Worm (Caenorhabditis elegans) whole organism, L1 larva: ENCODE measurements around the gene abcf-2.

ENCODE experiments used
- C04F5.9 ChIP-seq: sonication (generic microtip); optimal IDR thresholded peaks from 2 replicates; lab custom pipeline; 2016; ENCODE audit warnings: missing genetic modification characterization, missing compliant biosample characterization
- C16A3.4 ChIP-seq: fragments of 150-350 bp; optimal IDR thresholded peaks from 2 replicates; lab custom pipeline; 2014; ENCODE audit warnings: missing biosample characterization, missing genetic modification characterization
- C34B4.2 ChIP-seq: sonication (generic microtip); optimal IDR thresholded peaks from 2 replicates; lab custom pipeline; 2017; ENCODE audit warnings: mild to moderate bottlenecking, missing genetic modification characterization, missing compliant biosample characterization
- F16B12.6 ChIP-seq: fragments of 150-350 bp; optimal IDR thresholded peaks from 2 replicates; lab custom pipeline; 2014; ENCODE audit warnings: missing biosample characterization, missing genetic modification characterization
- Y116A8C.19 ChIP-seq: sonication (generic microtip); optimal IDR thresholded peaks from 2 replicates; lab custom pipeline; 2016; ENCODE audit warnings: missing compliant biosample characterization, missing genetic modification characterization, borderline replicate concordance
- alr-1 ChIP-seq: fragments of 200-800 bp; sonication (Bioruptor generic); optimal IDR thresholded peaks from 2 replicates; lab custom pipeline; 2018; ENCODE audit warnings: borderline replicate concordance, mild to moderate bottlenecking, missing genetic modification characterization, missing compliant biosample characterization
- aly-2 ChIP-seq: fragments of 150-350 bp; optimal IDR thresholded peaks from 2 replicates; lab custom pipeline; 2014; ENCODE audit warnings: missing biosample characterization, missing genetic modification characterization
- ama-1 ChIP-seq: fragments of 150-350 bp; optimal IDR thresholded peaks from 2 replicates; lab custom pipeline; 2014
- blmp-1 ChIP-seq: fragments of 150-350 bp; optimal IDR thresholded peaks from 2 replicates; lab custom pipeline; 2014; ENCODE audit warnings: missing biosample characterization, missing genetic modification characterization
- ceh-82 ChIP-seq, 3 experiments: fragments of 150-350 bp in 1 of 3; sonication (generic microtip) in 2 of 3; optimal IDR thresholded peaks; 2 replicates each; lab custom pipeline; 2014 to 2017; ENCODE audit warnings: missing biosample characterization in 3 of 3, missing genetic modification characterization in 3 of 3
- ceh-88 ChIP-seq: fragments of 200-800 bp; sonication (Bioruptor generic); IDR thresholded peaks from 2 replicates; pipeline ENCODE4 v1.3.6; 2022; ENCODE audit warnings: missing genetic modification characterization, missing compliant biosample characterization
- ceh-90 ChIP-seq: sonication (generic microtip); optimal IDR thresholded peaks from 2 replicates; lab custom pipeline; 2016; ENCODE audit warnings: missing genetic modification characterization, missing compliant biosample characterization
- ces-1 ChIP-seq: fragments of 150-350 bp; optimal IDR thresholded peaks from 2 replicates; lab custom pipeline; 2014; ENCODE audit warnings: missing biosample characterization, missing genetic modification reagents, missing genetic modification characterization
- dpl-1 ChIP-seq, 3 experiments: fragments of 150-350 bp in 2 of 3; sonication (generic microtip) in 1 of 3; optimal IDR thresholded peaks; 2 replicates each; lab custom pipeline; 2014 to 2017; ENCODE audit warnings: missing biosample characterization in 3 of 3, missing genetic modification characterization in 3 of 3, missing genetic modification reagents in 3 of 3
- dsc-1 ChIP-seq: sonication (generic microtip); optimal IDR thresholded peaks from 2 replicates; lab custom pipeline; 2016; ENCODE audit warnings: mild to moderate bottlenecking, missing genetic modification characterization, missing compliant biosample characterization
- efl-1 ChIP-seq, 4 experiments: fragments of 150-350 bp; optimal IDR thresholded peaks in 3 of 4; peaks in 1 of 4; 1 replicate in 1 of 4; 2 replicates in 3 of 4; lab custom pipeline; 2014; ENCODE audit warnings: missing biosample characterization in 2 of 4, missing genetic modification characterization in 2 of 4, missing genetic modification reagents in 2 of 4
- efl-3 ChIP-seq: fragments of 200-800 bp; sonication (Bioruptor generic); optimal IDR thresholded peaks from 2 replicates; lab custom pipeline; 2018; ENCODE audit warnings: mild to moderate bottlenecking, missing genetic modification characterization, missing compliant biosample characterization
- egl-13 ChIP-seq: sonication (generic microtip); optimal IDR thresholded peaks from 2 replicates; lab custom pipeline; 2016; ENCODE audit warnings: missing genotype, missing genetic modification reagents, missing genetic modification characterization, missing compliant biosample characterization
- ets-5 ChIP-seq: fragments of 200-800 bp; sonication (Bioruptor generic); IDR thresholded peaks from 2 replicates; pipeline ENCODE4 v1.3.6; 2022; ENCODE audit warnings: missing genetic modification characterization, missing compliant biosample characterization
- fkh-4 ChIP-seq: sonication (generic microtip); optimal IDR thresholded peaks from 2 replicates; lab custom pipeline; 2016; ENCODE audit warnings: missing compliant biosample characterization, missing genetic modification characterization, borderline replicate concordance
- fkh-8 ChIP-seq: sonication (generic microtip); optimal IDR thresholded peaks from 2 replicates; lab custom pipeline; 2016; ENCODE audit warnings: mild to moderate bottlenecking, missing genetic modification characterization, missing compliant biosample characterization
- grh-1 ChIP-seq: fragments of 200-800 bp; sonication (Bioruptor generic); IDR thresholded peaks from 2 replicates; pipeline ENCODE4 v1.3.6; 2022; ENCODE audit warnings: missing genetic modification reagents, missing genetic modification characterization, missing compliant biosample characterization
- lin-13 ChIP-seq: fragments of 150-350 bp; optimal IDR thresholded peaks from 2 replicates; lab custom pipeline; 2014; ENCODE audit warnings: missing biosample characterization, missing genetic modification reagents, missing genetic modification characterization
- lin-14 ChIP-seq: fragments of 200-800 bp; sonication (Bioruptor generic); optimal IDR thresholded peaks from 2 replicates; lab custom pipeline; 2018; ENCODE audit warnings: mild to moderate bottlenecking, missing genetic modification characterization, moderate library complexity, missing compliant biosample characterization
- lin-39 ChIP-seq: fragments of 150-350 bp; optimal IDR thresholded peaks from 2 replicates; lab custom pipeline; 2014; ENCODE audit warnings: missing biosample characterization, missing genetic modification reagents, missing genetic modification characterization
- lsy-2 ChIP-seq, 2 experiments: fragments of 150-350 bp; optimal IDR thresholded peaks; 2 replicates each; lab custom pipeline; 2014; ENCODE audit warnings: missing biosample characterization in 2 of 2, missing genetic modification characterization in 2 of 2
- mab-9 ChIP-seq: fragments of 200-800 bp; sonication (Bioruptor generic); IDR thresholded peaks from 2 replicates; pipeline ENCODE4 v1.3.6; 2022; ENCODE audit warnings: missing genetic modification reagents, missing genetic modification characterization, missing compliant biosample characterization
- mdl-1 ChIP-seq, 2 experiments: fragments of 150-350 bp; optimal IDR thresholded peaks; 2 replicates each; lab custom pipeline; 2014 to 2017; ENCODE audit warnings: missing biosample characterization in 2 of 2, missing genetic modification characterization in 2 of 2, inconsistent platforms in 1 of 2
- mef-2 ChIP-seq: fragments of 150-350 bp; optimal IDR thresholded peaks from 2 replicates; lab custom pipeline; 2014; ENCODE audit warnings: missing biosample characterization, missing genetic modification characterization
- mep-1 ChIP-seq: fragments of 150-350 bp; optimal IDR thresholded peaks from 2 replicates; lab custom pipeline; 2014; ENCODE audit warnings: missing biosample characterization, missing genetic modification characterization
- nhr-19 ChIP-seq: fragments of 200-800 bp; sonication (Bioruptor generic); conservative IDR thresholded peaks from 2 replicates; pipeline ENCODE4 v1.3.6; 2022; ENCODE audit warnings: missing genetic modification characterization, missing compliant biosample characterization
- nhr-20 ChIP-seq: sonication (generic microtip); optimal IDR thresholded peaks from 2 replicates; lab custom pipeline; 2016; ENCODE audit warnings: mild to moderate bottlenecking, missing genetic modification characterization, missing compliant biosample characterization
- nhr-47 ChIP-seq: sonication (generic microtip); optimal IDR thresholded peaks from 2 replicates; lab custom pipeline; 2016; ENCODE audit warnings: mild to moderate bottlenecking, missing genetic modification characterization, moderate library complexity, missing compliant biosample characterization
- nhr-71 ChIP-seq: sonication (generic microtip); optimal IDR thresholded peaks from 2 replicates; lab custom pipeline; 2016; ENCODE audit warnings: mild to moderate bottlenecking, missing genetic modification characterization, moderate library complexity, missing compliant biosample characterization
- nhr-77 ChIP-seq: fragments of 150-350 bp; optimal IDR thresholded peaks from 2 replicates; lab custom pipeline; 2014; ENCODE audit warnings: missing biosample characterization, missing genetic modification characterization
- nhr-84 ChIP-seq: sonication (generic microtip); optimal IDR thresholded peaks from 2 replicates; lab custom pipeline; 2017; ENCODE audit warnings: missing biosample characterization, missing genetic modification characterization
- pax-3 ChIP-seq: fragments of 200-800 bp; sonication (Bioruptor generic); optimal IDR thresholded peaks from 2 replicates; lab custom pipeline; 2018; ENCODE audit warnings: mild to moderate bottlenecking, missing genetic modification characterization, moderate library complexity, missing compliant biosample characterization
- rnt-1 ChIP-seq: sonication (generic microtip); optimal IDR thresholded peaks from 2 replicates; lab custom pipeline; 2016; ENCODE audit warnings: mild to moderate bottlenecking, missing genetic modification characterization, moderate library complexity, missing compliant biosample characterization
- snpc-4 ChIP-seq: fragments of 150-350 bp; optimal IDR thresholded peaks from 2 replicates; lab custom pipeline; 2014; ENCODE audit warnings: missing biosample characterization, missing genetic modification characterization
- sox-4 ChIP-seq: sonication (generic microtip); optimal IDR thresholded peaks from 2 replicates; lab custom pipeline; 2016; ENCODE audit warnings: missing genetic modification characterization, missing compliant biosample characterization
- sptf-1 ChIP-seq: fragments of 150-350 bp; optimal IDR thresholded peaks from 2 replicates; lab custom pipeline; 2014; ENCODE audit warnings: missing biosample characterization, missing genetic modification characterization
- sup-37 ChIP-seq: fragments of 200-800 bp; sonication (Bioruptor generic); optimal IDR thresholded peaks from 2 replicates; lab custom pipeline; 2018; ENCODE audit warnings: mild to moderate bottlenecking, missing genetic modification characterization, missing compliant biosample characterization
- swsn-7 ChIP-seq: sonication (generic microtip); optimal IDR thresholded peaks from 2 replicates; lab custom pipeline; 2016; ENCODE audit warnings: missing genetic modification characterization, missing compliant biosample characterization
- unc-130 ChIP-seq: fragments of 150-350 bp; optimal IDR thresholded peaks from 2 replicates; lab custom pipeline; 2017; ENCODE audit warnings: missing biosample characterization, missing genetic modification characterization, inconsistent platforms
- unc-30 ChIP-seq: sonication (generic microtip); optimal IDR thresholded peaks from 2 replicates; lab custom pipeline; 2017; ENCODE audit warnings: missing biosample characterization, missing genetic modification characterization
- unc-86 ChIP-seq: sonication (generic microtip); optimal IDR thresholded peaks from 2 replicates; lab custom pipeline; 2016; ENCODE audit warnings: missing genetic modification characterization, missing compliant biosample characterization
- xbp-1 ChIP-seq: sonication (generic microtip); optimal IDR thresholded peaks from 2 replicates; lab custom pipeline; 2016; ENCODE audit warnings: missing genetic modification characterization, missing compliant biosample characterization
- zip-4 ChIP-seq: fragments of 200-800 bp; sonication (Bioruptor generic); optimal IDR thresholded peaks from 2 replicates; lab custom pipeline; 2018; ENCODE audit warnings: mild to moderate bottlenecking, missing genetic modification characterization, moderate library complexity, missing compliant biosample characterization
- ztf-11 ChIP-seq, 2 experiments: sonication (generic microtip); optimal IDR thresholded peaks; 2 replicates each; lab custom pipeline; 2016 to 2017; ENCODE audit warnings: missing genetic modification characterization in 2 of 2, missing biosample characterization in 1 of 2, missing compliant biosample characterization in 1 of 2
- ztf-4 ChIP-seq: fragments of 150-350 bp; optimal IDR thresholded peaks from 2 replicates; lab custom pipeline; 2014; ENCODE audit warnings: missing biosample characterization, missing genetic modification characterization

Gene abcf-2

DNA sequence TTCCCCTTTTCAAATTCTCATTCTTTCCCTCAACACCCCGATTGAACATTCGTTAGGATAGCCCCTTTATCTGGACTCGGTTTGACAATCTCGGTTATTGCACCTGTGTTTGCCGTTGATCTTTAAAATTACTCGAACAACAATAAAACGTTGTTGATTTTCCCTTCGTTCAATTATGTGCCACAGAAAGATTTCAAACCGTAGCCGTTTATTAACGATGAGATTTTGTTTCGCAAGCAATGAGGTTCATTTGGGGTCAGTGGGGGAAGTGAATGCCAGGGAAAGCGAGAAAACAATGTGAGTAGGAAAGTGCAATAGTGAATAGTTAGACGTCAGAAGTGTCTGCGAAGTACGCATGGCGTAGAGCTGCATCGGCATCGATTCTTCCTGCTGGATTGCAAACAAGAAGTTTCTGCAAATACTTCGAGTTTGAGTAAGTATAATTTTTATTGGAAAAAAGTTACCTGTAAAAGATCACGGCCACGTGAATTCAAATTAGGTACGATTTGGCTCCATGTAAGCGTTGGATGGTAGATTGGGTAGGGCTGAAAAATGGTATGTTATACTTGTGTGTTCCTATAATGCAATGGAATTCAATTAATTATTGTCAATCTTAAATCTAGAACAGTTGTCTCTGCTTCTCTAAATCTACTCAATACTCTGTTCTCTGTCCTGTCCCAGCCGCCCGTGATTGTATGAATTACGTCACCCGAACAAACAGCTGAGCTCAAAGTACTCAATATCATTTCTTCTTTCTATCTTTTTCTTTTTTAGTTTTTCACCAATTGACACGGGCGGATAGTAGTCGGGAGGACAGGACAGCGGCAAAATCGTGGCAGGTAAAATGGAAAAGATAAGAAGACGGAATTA lies 2.7 kb upstream of the abcf-2 start, which contains the start of gene kel-3:
Gene kel-3 (plus strand): TSS at position 328 of the 870 bp plus-strand sequence.
- TF ChIP-seq egl-13 (tag; lab: Kevin White, UChicago), result no peak
- peak; percentile 54 for TF ChIP-seq mep-1 (tag; lab: Kevin White, UChicago)
- TF ChIP-seq sptf-1, result no peak
- TF ChIP-seq nhr-84, result peak; percentile 56
- peak; percentile 75 for TF ChIP-seq nhr-20 (tag; lab: Kevin White, UChicago)
- peak; percentile 86 for TF ChIP-seq unc-130 (tag; lab: Kevin White, UChicago)
- TF ChIP-seq blmp-1 (tag; lab: Kevin White, UChicago), result peak; percentile 79
- TF ChIP-seq pax-3 (tag; lab: Kevin White, UChicago), result peak; percentile 76
- TF ChIP-seq aly-2 (tag; lab: Kevin White, UChicago), result peak; percentile 97
- no peak for TF ChIP-seq mef-2 (tag; lab: Kevin White, UChicago)
- TF ChIP-seq lin-39 (tag; lab: Kevin White, UChicago), result peak; percentile 67
- peak; percentile 36 to 68 (median 42) for TF ChIP-seq dpl-1 (GFP tag; optimal IDR thresholded peaks at IDR 0.05; lab: Kevin White, UChicago)
- peak; percentile 14 for TF ChIP-seq fkh-4 (tag; lab: Kevin White, UChicago)
- peak; percentile 33 to 47 for TF ChIP-seq efl-1 (optimal IDR thresholded peaks at IDR 0.05; lab: Kevin White, UChicago)
- peak; percentile 31 to 95 for TF ChIP-seq efl-1 (GFP tag; optimal IDR thresholded peaks at IDR 0.05 in 1 of 2; lab: Kevin White, UChicago)
- peak; percentile 39 for TF ChIP-seq lin-13 (GFP tag; lab: Kevin White, UChicago)
- TF ChIP-seq ama-1, result peak; percentile 98
- TF ChIP-seq unc-30 (tag; lab: Kevin White, UChicago), result no peak
- no peak for TF ChIP-seq ets-5
- TF ChIP-seq ceh-88 (GFP tag; lab: Robert Waterston, UW), result peak; percentile 71
- TF ChIP-seq sox-4 (tag; lab: Kevin White, UChicago), result no peak
- TF ChIP-seq swsn-7, result peak; percentile 0
- TF ChIP-seq sup-37 (GFP tag; lab: Kevin White, UChicago), result peak; percentile 36
- TF ChIP-seq F16B12.6, result peak; percentile 6
- peak; percentile 83 for TF ChIP-seq rnt-1
- TF ChIP-seq unc-86, result peak; percentile 16
- no peak for TF ChIP-seq Y116A8C.19 (tag; lab: Kevin White, UChicago)
- no peak for TF ChIP-seq C04F5.9 (tag; lab: Kevin White, UChicago)
- TF ChIP-seq zip-4 (GFP tag; lab: Kevin White, UChicago), result peak; percentile 25
- TF ChIP-seq mdl-1 (tag; optimal IDR thresholded peaks at IDR 0.05; lab: Kevin White, UChicago), result peak in 1 of 2 experiments; percentile 68
- TF ChIP-seq mab-9 (GFP tag; lab: Robert Waterston, UW), result 0 out of 2 replicates have a peak, but pooled peaks have one; percentile 23
- TF ChIP-seq lsy-2 (tag; optimal IDR thresholded peaks at IDR 0.05; lab: Kevin White, UChicago), result peak; percentile 78 to 89
- peak; percentile 31 for TF ChIP-seq xbp-1 (tag; lab: Kevin White, UChicago)
- TF ChIP-seq alr-1 (tag; lab: Kevin White, UChicago), result no peak
- no peak for TF ChIP-seq ces-1
- no peak for TF ChIP-seq snpc-4 (tag; lab: Kevin White, UChicago)
- peak; percentile 21 for TF ChIP-seq C34B4.2 (tag; lab: Kevin White, UChicago)
- peak in 1 of 2 experiments; percentile 23 for TF ChIP-seq ztf-11 (tag; optimal IDR thresholded peaks at IDR 0.05; lab: Kevin White, UChicago)
- TF ChIP-seq nhr-77, result peak; percentile 20
- peak; percentile 72 for TF ChIP-seq ztf-4 (tag; lab: Kevin White, UChicago)
- peak; percentile 20; the same call in 1 of the 2 replicates for TF ChIP-seq grh-1 (GFP tag; lab: Robert Waterston, UW)
- peak; percentile 91 for TF ChIP-seq nhr-71
- TF ChIP-seq dsc-1 (tag; lab: Kevin White, UChicago), result peak; percentile 35
- peak; percentile 60 for TF ChIP-seq nhr-47 (tag; lab: Kevin White, UChicago)
- no peak for TF ChIP-seq fkh-8 (tag; lab: Kevin White, UChicago)
- TF ChIP-seq lin-14 (GFP tag; lab: Kevin White, UChicago), result peak; percentile 91
- no peak for TF ChIP-seq efl-3 (GFP tag; lab: Kevin White, UChicago)
- TF ChIP-seq ceh-82 (tag; optimal IDR thresholded peaks at IDR 0.05; lab: Kevin White, UChicago), result peak in 1 of 3 experiments; percentile 39
- peak; percentile 26 for TF ChIP-seq C16A3.4 (tag; lab: Kevin White, UChicago)
- peak; percentile 85 for TF ChIP-seq nhr-19 (GFP tag; lab: Robert Waterston, UW)
- TF ChIP-seq ceh-90 (tag; lab: Kevin White, UChicago), result no peak
